Fruit fly (Drosophila melanogaster) whole organism, embryonic: Measurements from ENCODE around the gene CG34281.

ENCODE experiments used
- Atf6 ChIP-seq: fragments of 200-800 bp; sonication (Bioruptor generic); IDR thresholded peaks from 2 replicates; pipeline ENCODE4 v1.3.6; 2022; ENCODE audit warnings: missing biosample characterization, missing genetic modification characterization
- Awh ChIP-seq: fragments of 200-800 bp; sonication (Bioruptor generic); IDR thresholded peaks from 2 replicates; pipeline ENCODE4, ENCODE4 v1.3.6; 2022; ENCODE audit warnings: missing biosample characterization, missing genetic modification characterization
- CG10267 ChIP-seq: fragments of 200-800 bp; sonication (Bioruptor generic); optimal IDR thresholded peaks from 2 replicates; lab custom pipeline; 2018; ENCODE audit warnings: missing biosample characterization, mild to moderate bottlenecking, missing genetic modification characterization, moderate library complexity
- CG10979 ChIP-seq: fragments of 200-800 bp; sonication (Bioruptor generic); optimal IDR thresholded peaks from 2 replicates; lab custom pipeline; 2018; ENCODE audit warnings: missing biosample characterization, mild to moderate bottlenecking, missing genetic modification characterization, moderate library complexity
- CG11504 ChIP-seq: fragments of 200-800 bp; sonication (Bioruptor generic); optimal IDR thresholded peaks from 3 replicates; lab custom pipeline; 2019; ENCODE audit warnings: missing biosample characterization, mild to moderate bottlenecking, missing genetic modification characterization, moderate library complexity
- CG1233 ChIP-seq: fragments of 200-800 bp; sonication (Bioruptor generic); optimal IDR thresholded peaks from 4 replicates; lab custom pipeline; 2018; ENCODE audit warnings: missing biosample characterization, mild to moderate bottlenecking, missing genetic modification characterization
- CG12391 ChIP-seq: fragments of 200-800 bp; sonication (Bioruptor generic); optimal IDR thresholded peaks from 3 replicates; lab custom pipeline; 2018; ENCODE audit warnings: missing biosample characterization, mild to moderate bottlenecking, missing genetic modification characterization, moderate library complexity
- CG13424 ChIP-seq: fragments of 200-800 bp; sonication (Bioruptor generic); optimal IDR thresholded peaks from 2 replicates; lab custom pipeline; 2019; ENCODE audit warnings: missing biosample characterization, mild to moderate bottlenecking, missing genetic modification characterization, moderate library complexity
- CG14710 ChIP-seq: fragments of 200-800 bp; sonication (Bioruptor generic); optimal IDR thresholded peaks from 3 replicates; lab custom pipeline; 2019; ENCODE audit warnings: missing biosample characterization, mild to moderate bottlenecking, missing genetic modification characterization, moderate library complexity
- CG1529 ChIP-seq: fragments of 200-800 bp; sonication (Bioruptor generic); optimal IDR thresholded peaks from 3 replicates; lab custom pipeline; 2018; ENCODE audit warnings: missing biosample characterization, missing genetic modification characterization
- CG15696 ChIP-seq: fragments of 200-800 bp; sonication (Bioruptor generic); optimal IDR thresholded peaks from 2 replicates; lab custom pipeline; 2019; ENCODE audit warnings: missing biosample characterization, mild to moderate bottlenecking, missing genetic modification characterization, moderate library complexity
- CG16815 ChIP-seq: fragments of 200-800 bp; sonication (Bioruptor generic); optimal IDR thresholded peaks from 3 replicates; lab custom pipeline; 2017; ENCODE audit warnings: missing biosample characterization, mild to moderate bottlenecking, missing genetic modification characterization
- CG17829 ChIP-seq: fragments of 200-800 bp; optimal IDR thresholded peaks from 2 replicates; lab custom pipeline; 2019; ENCODE audit warnings: missing biosample characterization, mild to moderate bottlenecking, missing genetic modification characterization, moderate library complexity
- CG17912 ChIP-seq: fragments of 200-800 bp; sonication (Bioruptor generic); optimal IDR thresholded peaks from 2 replicates; lab custom pipeline; 2018; ENCODE audit warnings: missing biosample characterization, mild to moderate bottlenecking, missing genetic modification characterization
- CG18262 ChIP-seq: fragments of 200-800 bp; optimal IDR thresholded peaks from 3 replicates; lab custom pipeline; 2019; ENCODE audit warnings: missing biosample characterization, mild to moderate bottlenecking, missing genetic modification characterization, moderate library complexity
- CG2712 ChIP-seq: fragments of 200-800 bp; optimal IDR thresholded peaks from 3 replicates; lab custom pipeline; 2019; ENCODE audit warnings: missing biosample characterization, mild to moderate bottlenecking, missing genetic modification characterization, moderate library complexity
- CG2875 ChIP-seq: fragments of 200-800 bp; sonication (Bioruptor generic); optimal IDR thresholded peaks from 2 replicates; lab custom pipeline; 2017; ENCODE audit warnings: missing biosample characterization, mild to moderate bottlenecking, missing genetic modification characterization, missing genetic modification reagents
- CG31441 ChIP-seq: fragments of 200-800 bp; sonication (Bioruptor generic); IDR thresholded peaks from 2 replicates; pipeline ENCODE4 v1.3.6; 2022; ENCODE audit warnings: missing biosample characterization, missing genetic modification characterization
- CG6689 ChIP-seq: fragments of 200-800 bp; sonication (Bioruptor generic); IDR thresholded peaks from 2 replicates; pipeline ENCODE4 v1.3.6; 2022; ENCODE audit warnings: missing biosample characterization, missing genetic modification characterization
- CG9727 ChIP-seq: fragments of 200-800 bp; sonication (Bioruptor generic); optimal IDR thresholded peaks from 3 replicates; lab custom pipeline; 2017; ENCODE audit warnings: missing biosample characterization, mild to moderate bottlenecking, missing genetic modification characterization
- Camta ChIP-seq: fragments of 200-800 bp; sonication (Bioruptor generic); optimal IDR thresholded peaks from 2 replicates; lab custom pipeline; 2016; ENCODE audit warnings: missing biosample characterization, missing genetic modification characterization
- E2f2 ChIP-seq: fragments of 200-800 bp; sonication (Bioruptor generic); IDR thresholded peaks from 2 replicates; pipeline ENCODE4 v1.3.6; 2022; ENCODE audit warnings: missing biosample characterization, missing genetic modification characterization
- Hey ChIP-seq: fragments of 200-800 bp; sonication (Bioruptor generic); optimal IDR thresholded peaks from 3 replicates; lab custom pipeline; 2018; ENCODE audit warnings: missing biosample characterization, mild to moderate bottlenecking, missing genetic modification characterization
- Sox102F ChIP-seq: fragments of 200-800 bp; sonication (Bioruptor generic); optimal IDR thresholded peaks from 2 replicates; lab custom pipeline; 2018; ENCODE audit warnings: missing biosample characterization, mild to moderate bottlenecking, missing genetic modification characterization, moderate library complexity
- ab ChIP-seq: fragments of 200-800 bp; sonication (Bioruptor generic); optimal IDR thresholded peaks from 2 replicates; lab custom pipeline; 2016; ENCODE audit warnings: missing biosample characterization, missing genetic modification characterization
- bcd ChIP-seq: fragments of 200-800 bp; sonication (Bioruptor generic); optimal IDR thresholded peaks from 2 replicates; lab custom pipeline; 2017; ENCODE audit warnings: missing biosample characterization, mild to moderate bottlenecking, missing genetic modification characterization
- croc ChIP-seq: fragments of 200-800 bp; sonication (Bioruptor generic); conservative IDR thresholded peaks from 3 replicates; pipeline ENCODE4 v1.3.6; 2022; ENCODE audit warnings: missing biosample characterization, missing genetic modification characterization
- disco-r ChIP-seq: fragments of 200-800 bp; sonication (Bioruptor generic); optimal IDR thresholded peaks from 2 replicates; lab custom pipeline; 2016; ENCODE audit warnings: missing biosample characterization, missing genetic modification characterization
- dmrt11E ChIP-seq: fragments of 200-800 bp; sonication (Bioruptor generic); optimal IDR thresholded peaks from 3 replicates; lab custom pipeline; 2018; ENCODE audit warnings: missing biosample characterization, mild to moderate bottlenecking, missing genetic modification characterization, moderate library complexity
- dmrt99B ChIP-seq: fragments of 200-800 bp; sonication (Bioruptor generic); optimal IDR thresholded peaks from 2 replicates; lab custom pipeline; 2018; ENCODE audit warnings: missing biosample characterization, mild to moderate bottlenecking, missing genetic modification characterization, moderate library complexity
- ems ChIP-seq: fragments of 200-800 bp; sonication (Bioruptor generic); optimal IDR thresholded peaks from 3 replicates; lab custom pipeline; 2016; ENCODE audit warnings: missing biosample characterization, missing genetic modification characterization
- fd96Cb ChIP-seq: fragments of 200-800 bp; sonication (Bioruptor generic); optimal IDR thresholded peaks from 2 replicates; lab custom pipeline; 2018; ENCODE audit warnings: missing biosample characterization, mild to moderate bottlenecking, missing genetic modification characterization, moderate library complexity
- gem ChIP-seq: fragments of 200-800 bp; sonication (Bioruptor generic); optimal IDR thresholded peaks from 2 replicates; lab custom pipeline; 2019; ENCODE audit warnings: missing biosample characterization, mild to moderate bottlenecking, missing genetic modification characterization, moderate library complexity
- lola ChIP-seq, 3 experiments: fragments of >200 bp in 2 of 3; fragments of 200-800 bp in 1 of 3; sonication (Bioruptor generic) in 1 of 3; optimal IDR thresholded peaks; 2 replicates each; lab custom pipeline; 2017 to 2019; ENCODE audit warnings: missing biosample characterization in 3 of 3, missing genetic modification characterization in 3 of 3, mild to moderate bottlenecking in 1 of 3, moderate library complexity in 1 of 3
- lov ChIP-seq, 2 experiments: fragments of 200-800 bp in 1 of 2; fragments of >200 bp in 1 of 2; sonication (Bioruptor generic) in 1 of 2; IDR thresholded peaks in 1 of 2; optimal IDR thresholded peaks in 1 of 2; 2 replicates in 1 of 2; 3 replicates in 1 of 2; pipeline versions ENCODE4 v1.3.6 to Lab custom; 2017 to 2022; ENCODE audit warnings: missing biosample characterization in 1 of 2, missing genetic modification characterization in 1 of 2
- nmo ChIP-seq: fragments of 200-800 bp; sonication (Bioruptor generic); optimal IDR thresholded peaks from 2 replicates; lab custom pipeline; 2018; ENCODE audit warnings: missing biosample characterization, mild to moderate bottlenecking, missing genetic modification characterization, moderate library complexity
- p53 ChIP-seq: fragments of 200-800 bp; sonication (Bioruptor generic); optimal IDR thresholded peaks from 2 replicates; lab custom pipeline; 2016; ENCODE audit warnings: missing biosample characterization, missing genetic modification characterization
- pan ChIP-seq, 4 experiments: fragments of >200 bp in 3 of 4; fragments of 200-800 bp in 1 of 4; sonication (Bioruptor generic) in 1 of 4; optimal IDR thresholded peaks in 3 of 4; IDR thresholded peaks in 1 of 4; 2 replicates each; pipeline versions ENCODE4 v1.3.6 to Lab custom; 2017 to 2022; ENCODE audit warnings: missing biosample characterization in 2 of 4, missing genetic modification characterization in 2 of 4, mixed read lengths in 1 of 4
- phol ChIP-seq: fragments of 200-800 bp; sonication (Bioruptor generic); optimal IDR thresholded peaks from 3 replicates; lab custom pipeline; 2018; ENCODE audit warnings: missing biosample characterization, mild to moderate bottlenecking, missing genetic modification characterization, moderate library complexity
- schlank ChIP-seq: fragments of 200-800 bp; sonication (Bioruptor generic); optimal IDR thresholded peaks from 2 replicates; lab custom pipeline; 2018; ENCODE audit warnings: missing biosample characterization, mild to moderate bottlenecking, missing genetic modification characterization
- sens ChIP-seq: fragments of 200-800 bp; sonication (Bioruptor generic); peaks from one replicate; lab custom pipeline; 2016; ENCODE audit warnings: missing biosample characterization, missing genetic modification characterization
- tup ChIP-seq: fragments of 200-800 bp; sonication (Bioruptor generic); optimal IDR thresholded peaks from 2 replicates; lab custom pipeline; 2016; ENCODE audit warnings: missing biosample characterization, mild to moderate bottlenecking, missing genetic modification characterization, moderate library complexity
- twi ChIP-seq: fragments of 200-800 bp; optimal IDR thresholded peaks from 2 replicates; lab custom pipeline; 2019; ENCODE audit warnings: missing biosample characterization, mild to moderate bottlenecking, missing genetic modification characterization, moderate library complexity

CG34281 gene

DNA sequence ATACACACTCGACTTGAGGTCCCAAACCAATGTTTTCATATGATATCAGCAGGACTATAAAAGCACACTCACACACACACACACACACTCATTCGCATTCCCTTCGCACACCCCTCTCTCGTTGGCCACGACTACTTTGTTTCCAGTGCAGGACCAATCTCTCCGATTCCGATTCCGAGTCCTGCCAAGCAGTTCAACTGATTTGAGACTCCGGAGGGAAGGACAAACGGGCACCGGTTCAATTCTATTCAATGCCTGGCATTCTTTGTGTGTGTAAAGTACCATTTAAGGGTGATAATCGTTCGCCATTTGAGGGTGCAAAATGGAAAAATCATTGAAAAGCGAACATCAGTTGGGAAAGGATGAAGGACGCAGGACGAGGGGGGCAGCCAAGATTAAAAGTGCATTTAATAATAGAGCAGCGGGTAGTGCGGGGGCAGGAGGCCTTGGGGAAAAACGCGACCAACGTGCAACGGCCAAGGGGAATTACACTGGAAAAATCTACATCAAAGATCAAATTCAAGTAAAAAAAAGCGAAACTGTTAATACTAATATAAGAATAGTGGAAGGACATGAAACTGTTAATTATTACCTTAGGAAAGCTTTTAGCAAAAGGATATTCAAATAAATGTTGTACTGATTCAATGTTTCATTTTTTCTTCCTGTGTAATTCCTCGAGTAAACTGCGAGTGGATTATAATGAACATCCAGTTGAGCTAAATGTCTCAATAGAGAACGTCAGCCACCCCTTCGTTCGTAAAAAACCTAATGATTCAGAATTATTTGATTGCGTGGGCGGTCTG is 28.8 kb upstream of the CG34281 start (continued):
- TF ChIP-seq twi (tag; lab: Kevin White, UChicago) (peak; percentile 23), CG1233 (GFP tag; lab: Kevin White, UChicago) (peak; percentile 17), bcd (peak; percentile 18), CG1529 (GFP tag; lab: Kevin White, UChicago) (peak; percentile 22), CG2875 (GFP tag; lab: Kevin White, UChicago) (peak; percentile 20)
- TF ChIP-seq, all 482 proteins: peak for 153

DNA sequence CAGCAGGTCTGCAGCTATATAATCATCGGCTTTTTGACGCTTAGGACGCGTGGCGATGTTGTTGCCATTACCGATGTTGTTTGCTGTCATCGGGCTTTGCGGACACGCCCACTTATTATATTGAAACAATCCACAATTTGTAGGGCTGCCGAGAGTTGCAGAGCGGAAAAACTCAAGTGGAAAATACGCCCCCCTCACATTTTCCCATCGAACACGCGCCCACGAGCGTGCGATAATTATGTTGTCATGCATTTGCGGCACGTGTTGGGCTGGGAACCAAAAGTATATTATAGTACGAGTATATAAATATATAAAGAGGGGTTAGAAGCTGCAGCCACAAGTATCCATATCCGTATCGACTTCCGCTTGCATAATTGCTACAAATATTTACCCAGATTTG is 23.9 kb upstream of the CG34281 start:
- TF ChIP-seq Hey (tag; lab: Kevin White, UChicago) = peak; percentile 93
- no peak for TF ChIP-seq CG17912 (GFP tag; lab: Kevin White, UChicago)
- TF ChIP-seq, all 482 proteins: peak for 1

DNA sequence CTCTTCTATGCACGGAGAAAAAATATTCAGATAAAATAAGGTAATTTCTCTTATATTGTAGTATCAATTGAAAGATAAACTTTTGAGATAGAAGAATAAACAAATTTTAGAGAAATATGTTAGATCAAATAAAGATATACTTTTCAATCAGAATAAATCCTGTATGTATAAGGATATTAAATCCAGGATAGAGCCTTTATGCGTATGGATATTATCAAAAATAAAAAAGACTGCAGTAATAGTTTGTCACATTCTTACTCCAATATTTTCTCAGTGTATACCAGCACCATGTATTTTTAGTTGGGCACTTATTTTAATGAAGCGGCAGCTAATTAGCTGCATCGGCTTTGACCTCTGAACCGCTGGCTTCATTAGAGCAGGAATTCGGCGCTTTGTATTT is 20.9 kb upstream of the CG34281 start:
- no peak for TF ChIP-seq lov (optimal IDR thresholded peaks at IDR 0.05; lab: Kevin White, UChicago)
- no peak for TF ChIP-seq lov (GFP tag; IDR thresholded peaks at IDR 0.05; lab: Robert Waterston, UW)
- TF ChIP-seq dmrt99B (tag; lab: Kevin White, UChicago) = peak; percentile 5
- TF ChIP-seq CG2712 (tag; lab: Kevin White, UChicago) = peak; percentile 49
- 0 out of 2 replicates have a peak, but pooled peaks have one; percentile 13 for TF ChIP-seq CG31441
- TF ChIP-seq CG17829 (tag; lab: Kevin White, UChicago) = peak; percentile 12
- TF ChIP-seq CG10267 (tag; lab: Kevin White, UChicago) = peak; percentile 9
- TF ChIP-seq pan (optimal IDR thresholded peaks at IDR 0.05; lab: Kevin White, UChicago) = no peak
- no peak for TF ChIP-seq pan (GFP tag; optimal IDR thresholded peaks at IDR 0.05 in 1 of 2, IDR thresholded peaks at IDR 0.05 in 1 of 2)
- peak; percentile 48 for TF ChIP-seq phol (tag; lab: Kevin White, UChicago)
- TF ChIP-seq Atf6 (GFP tag; lab: Robert Waterston, UW) = no peak
- TF ChIP-seq sens (GFP tag; lab: Kevin White, UChicago) = peak; percentile 77
- TF ChIP-seq ab = no peak
- no peak for TF ChIP-seq CG6689 (GFP tag; lab: Robert Waterston, UW)
- TF ChIP-seq CG13424 (tag; lab: Kevin White, UChicago) = peak; percentile 11
- TF ChIP-seq Sox102F (GFP tag; lab: Kevin White, UChicago) = peak; percentile 8
- peak; percentile 58; the same call in 1 of the 2 replicates for TF ChIP-seq Awh (GFP tag; lab: Robert Waterston, UW)
- peak; percentile 40 for TF ChIP-seq CG10979
- no peak for TF ChIP-seq E2f2 (GFP tag; lab: Robert Waterston, UW)
- TF ChIP-seq schlank (tag; lab: Kevin White, UChicago) = no peak
- no peak for TF ChIP-seq fd96Cb (tag; lab: Kevin White, UChicago)
- peak; percentile 31 for TF ChIP-seq nmo
- peak; percentile 4 for TF ChIP-seq CG15696
- peak; percentile 16 for TF ChIP-seq CG9727 (GFP tag; lab: Kevin White, UChicago)
- TF ChIP-seq dmrt11E = peak; percentile 42
- TF ChIP-seq p53 (GFP tag; lab: Kevin White, UChicago) = no peak
- TF ChIP-seq Camta (GFP tag; lab: Kevin White, UChicago) = no peak
- peak; percentile 16 for TF ChIP-seq CG14710 (tag; lab: Kevin White, UChicago)
- TF ChIP-seq croc (GFP tag; lab: Robert Waterston, UW) = no peak
- peak in 1 of 3 experiments; percentile 16 for TF ChIP-seq lola (GFP tag; optimal IDR thresholded peaks at IDR 0.05; lab: Kevin White, UChicago)
- peak; percentile 22 for TF ChIP-seq CG12391 (tag; lab: Kevin White, UChicago)
- peak; percentile 49 for TF ChIP-seq gem (tag; lab: Kevin White, UChicago)
- no peak for TF ChIP-seq disco-r
- TF ChIP-seq CG18262 (tag; lab: Kevin White, UChicago) = peak; percentile 41
- TF ChIP-seq CG16815 (GFP tag; lab: Kevin White, UChicago) = no peak
- peak; percentile 54 for TF ChIP-seq CG11504
- no peak for TF ChIP-seq tup
- no peak for TF ChIP-seq ems (GFP tag; lab: Kevin White, UChicago)
